In genomic region chr3R:29903775-29904356, dm6 we compare ENCODE assay signal across 1 fruit fly cellular context.
A peak's percentile ranks its signal among the peaks of the same experiment; 100 is the strongest.
TF ChIP-seq lines count a peak whose summit lies in the region.

CG15517 (minus strand) TSS chr3R:29903825.

TF ChIP-seq in whole organism, embryonic, 481 proteins besides CTCF, POLR2A, EP300 and RAD21 (continued from another document):
- TF ChIP-seq Atf3 (GFP tag; optimal IDR thresholded peaks at IDR 0.05; lab: Kevin White, UChicago) = no peak
- TF ChIP-seq Dip2 (GFP tag; IDR thresholded peaks at IDR 0.05; lab: Robert Waterston, UW) = peak; percentile 18; the same call in 1 of the 2 replicates
- TF ChIP-seq CG31365 (tag; optimal IDR thresholded peaks at IDR 0.05; lab: Kevin White, UChicago) = no peak
- TF ChIP-seq CG12391 (tag; optimal IDR thresholded peaks at IDR 0.05; lab: Kevin White, UChicago) = peak; percentile 3
- TF ChIP-seq jigr1 (GFP tag; IDR thresholded peaks at IDR 0.05; lab: Robert Waterston, UW) = no peak
- peak; percentile 6 for TF ChIP-seq Sox102F (GFP tag; optimal IDR thresholded peaks at IDR 0.05; lab: Kevin White, UChicago)
- TF ChIP-seq CG3847 (GFP tag; IDR thresholded peaks at IDR 0.05; lab: Robert Waterston, UW) = 0 out of 2 replicates have a peak, but pooled peaks have one; percentile 9
- peak; percentile 6 for TF ChIP-seq Blimp-1 (GFP tag; optimal IDR thresholded peaks at IDR 0.05; lab: Kevin White, UChicago)
- TF ChIP-seq Xrp1 (GFP tag; IDR thresholded peaks at IDR 0.05; lab: Robert Waterston, UW) = no peak
- peak; percentile 18 for TF ChIP-seq Hmr (GFP tag; optimal IDR thresholded peaks at IDR 0.05; lab: Kevin White, UChicago)
- TF ChIP-seq E2f1 (GFP tag; IDR thresholded peaks at IDR 0.05; lab: Robert Waterston, UW) = no peak
- TF ChIP-seq CG2678 (tag; optimal IDR thresholded peaks at IDR 0.05; lab: Kevin White, UChicago) = peak; percentile 15
- TF ChIP-seq Hr51 (GFP tag; optimal IDR thresholded peaks at IDR 0.05; lab: Kevin White, UChicago) = peak in 1 of 2 experiments; percentile 9
- peak; percentile 53 for TF ChIP-seq Ets65A (GFP tag; lab: Kevin White, UChicago)
- peak; percentile 73 for TF ChIP-seq Bgb (GFP tag; IDR thresholded peaks at IDR 0.05; lab: Robert Waterston, UW; ENCODE audit: partially characterized antibody)
- TF ChIP-seq Dek (tag; optimal IDR thresholded peaks at IDR 0.05; lab: Kevin White, UChicago) = peak; percentile 62
- peak; percentile 19 for TF ChIP-seq CG14710 (tag; optimal IDR thresholded peaks at IDR 0.05; lab: Kevin White, UChicago)
- peak; percentile 14 for TF ChIP-seq PHDP (tag; optimal IDR thresholded peaks at IDR 0.05; lab: Kevin White, UChicago)
- no peak for TF ChIP-seq tap (tag; optimal IDR thresholded peaks at IDR 0.05; lab: Kevin White, UChicago)
- TF ChIP-seq NK7.1 (GFP tag; optimal IDR thresholded peaks at IDR 0.05; lab: Kevin White, UChicago) = no peak
- TF ChIP-seq MBD-R2 (GFP tag; IDR thresholded peaks at IDR 0.05; lab: Robert Waterston, UW) = peak; percentile 29; the same call in 1 of the 2 replicates
- TF ChIP-seq E2f2 (GFP tag; IDR thresholded peaks at IDR 0.05; lab: Robert Waterston, UW) = 0 out of 2 replicates have a peak, but pooled peaks have one; percentile 18
- TF ChIP-seq CG11504 (tag; optimal IDR thresholded peaks at IDR 0.05; lab: Kevin White, UChicago) = peak; percentile 70
- peak; percentile 86 for TF ChIP-seq stwl (tag; optimal IDR thresholded peaks at IDR 0.05; lab: Kevin White, UChicago)
- peak; percentile 3 for TF ChIP-seq pita (GFP tag; optimal IDR thresholded peaks at IDR 0.05; lab: Kevin White, UChicago)
- TF ChIP-seq amos (GFP tag; IDR thresholded peaks at IDR 0.05; lab: Robert Waterston, UW; ENCODE audit: partially characterized antibody) = peak; percentile 67; the same call in 1 of the 2 replicates
- TF ChIP-seq zfh2 (GFP tag; optimal IDR thresholded peaks at IDR 0.05; lab: Kevin White, UChicago) = no peak
- peak; percentile 2 for TF ChIP-seq cg (GFP tag; optimal IDR thresholded peaks at IDR 0.05; lab: Kevin White, UChicago)
- TF ChIP-seq CG11723 (GFP tag; optimal IDR thresholded peaks at IDR 0.05; lab: Kevin White, UChicago) = no peak
- no peak for TF ChIP-seq Fer2 (tag; optimal IDR thresholded peaks at IDR 0.05; lab: Kevin White, UChicago)
- TF ChIP-seq grau (tag; optimal IDR thresholded peaks at IDR 0.05; lab: Kevin White, UChicago) = peak; percentile 32
- TF ChIP-seq Dp (GFP tag; optimal IDR thresholded peaks at IDR 0.05; lab: Kevin White, UChicago) = peak; percentile 2
- TF ChIP-seq CG8290 (GFP tag; optimal IDR thresholded peaks at IDR 0.05; lab: Kevin White, UChicago) = no peak
- no peak for TF ChIP-seq CG8290 (tag; optimal IDR thresholded peaks at IDR 0.05; lab: Kevin White, UChicago)
- TF ChIP-seq CG7839 (tag; optimal IDR thresholded peaks at IDR 0.05; lab: Kevin White, UChicago) = peak; percentile 38
- TF ChIP-seq Rfx (GFP tag; IDR thresholded peaks at IDR 0.05; lab: Robert Waterston, UW) = 0 out of 2 replicates have a peak, but pooled peaks have one; percentile 30
- TF ChIP-seq CG13424 (tag; optimal IDR thresholded peaks at IDR 0.05; lab: Kevin White, UChicago) = peak; percentile 4
- TF ChIP-seq HHEX (GFP tag; optimal IDR thresholded peaks at IDR 0.05; lab: Kevin White, UChicago) = no peak
- peak; percentile 3 for TF ChIP-seq CG13894 (tag; optimal IDR thresholded peaks at IDR 0.05; lab: Kevin White, UChicago)
- TF ChIP-seq knrl (GFP tag; IDR thresholded peaks at IDR 0.05; lab: Robert Waterston, UW; ENCODE audit: partially characterized antibody) = peak; percentile 66; the same call in 1 of the 3 replicates
- TF ChIP-seq zen (tag; optimal IDR thresholded peaks at IDR 0.05; lab: Kevin White, UChicago) = peak; percentile 35
- peak; percentile 60; the same call in 1 of the 3 replicates for TF ChIP-seq CG6791 (GFP tag; IDR thresholded peaks at IDR 0.05; lab: Robert Waterston, UW; ENCODE audit: partially characterized antibody)
- peak; percentile 52 for TF ChIP-seq HmgZ (tag; optimal IDR thresholded peaks at IDR 0.05; lab: Kevin White, UChicago)
- no peak; the same call in 2 of the 3 replicates for TF ChIP-seq ase (GFP tag; IDR thresholded peaks at IDR 0.05; lab: Robert Waterston, UW)
- TF ChIP-seq gem (tag; optimal IDR thresholded peaks at IDR 0.05; lab: Kevin White, UChicago) = peak; percentile 26
- no peak for TF ChIP-seq chif (GFP tag; optimal IDR thresholded peaks at IDR 0.05; lab: Kevin White, UChicago)
- peak; percentile 55 for TF ChIP-seq slbo (GFP tag; IDR thresholded peaks at IDR 0.05; lab: Robert Waterston, UW)
- peak; percentile 38; the same call in 1 of the 2 replicates for TF ChIP-seq CG32532 (GFP tag; IDR thresholded peaks at IDR 0.05; lab: Robert Waterston, UW)
- peak; percentile 36 for TF ChIP-seq Chrac-16 (GFP tag; optimal IDR thresholded peaks at IDR 0.05; lab: Kevin White, UChicago)
- peak; percentile 12 for TF ChIP-seq sug (tag; optimal IDR thresholded peaks at IDR 0.05; lab: Kevin White, UChicago)
- peak; percentile 85 for TF ChIP-seq vvl (GFP tag; IDR thresholded peaks at IDR 0.05; lab: Robert Waterston, UW)
- TF ChIP-seq CG16813 (GFP tag; IDR thresholded peaks at IDR 0.05; lab: Robert Waterston, UW; ENCODE audit: partially characterized antibody) = peak; percentile 58
- TF ChIP-seq CoRest (tag; optimal IDR thresholded peaks at IDR 0.05; lab: Kevin White, UChicago) = peak; percentile 45
- TF ChIP-seq CG9817 (tag; optimal IDR thresholded peaks at IDR 0.05; lab: Kevin White, UChicago) = peak; percentile 32
- TF ChIP-seq CG17186 (GFP tag; optimal IDR thresholded peaks at IDR 0.05; lab: Kevin White, UChicago) = no peak
- TF ChIP-seq sd (tag; optimal IDR thresholded peaks at IDR 0.05; lab: Kevin White, UChicago) = peak; percentile 17
- TF ChIP-seq Fer1 (GFP tag; optimal IDR thresholded peaks at IDR 0.05; lab: Kevin White, UChicago) = peak; percentile 13
- 0 out of 3 replicates have a peak, but pooled peaks have one; percentile 32 for TF ChIP-seq CG17361 (GFP tag; IDR thresholded peaks at IDR 0.05; lab: Robert Waterston, UW)
- TF ChIP-seq CG31224 (GFP tag; IDR thresholded peaks at IDR 0.05; lab: Robert Waterston, UW) = 0 out of 2 replicates have a peak, but pooled peaks have one; percentile 6
- peak; percentile 8; the same call in 1 of the 2 replicates for TF ChIP-seq CG13287 (GFP tag; IDR thresholded peaks at IDR 0.05; lab: Robert Waterston, UW; ENCODE audit: partially characterized antibody)
- peak; percentile 20 for TF ChIP-seq Xbp1 (GFP tag; optimal IDR thresholded peaks at IDR 0.05; lab: Kevin White, UChicago)
- peak; percentile 19 for TF ChIP-seq CG15696 (tag; optimal IDR thresholded peaks at IDR 0.05; lab: Kevin White, UChicago)
- TF ChIP-seq CG42726 (GFP tag; IDR thresholded peaks at IDR 0.05; lab: Robert Waterston, UW; ENCODE audit: partially characterized antibody) = peak; percentile 61
- peak; percentile 6 for TF ChIP-seq unpg (GFP tag; optimal IDR thresholded peaks at IDR 0.05; lab: Kevin White, UChicago)
- TF ChIP-seq Myb (GFP tag; optimal IDR thresholded peaks at IDR 0.05; lab: Kevin White, UChicago) = peak; percentile 0
- TF ChIP-seq Ssrp (tag; optimal IDR thresholded peaks at IDR 0.05; lab: Kevin White, UChicago) = peak; percentile 27
- no peak for TF ChIP-seq br (optimal IDR thresholded peaks at IDR 0.05; lab: Kevin White, UChicago)
- TF ChIP-seq CG11456 (GFP tag; IDR thresholded peaks at IDR 0.05; lab: Robert Waterston, UW) = peak; percentile 58; the same call in 1 of the 3 replicates
